Worm (Caenorhabditis elegans) whole organism, L1 larva: Measurements from ENCODE around the gene Y73F8A.10.
A peak's percentile ranks its signal among the peaks of the same experiment; 100 is the strongest.

ENCODE experiments used
- C04F5.9 ChIP-seq: sonication (generic microtip); optimal IDR thresholded peaks from 2 replicates; lab custom pipeline; 2016; ENCODE audit warnings: missing genetic modification characterization, missing compliant biosample characterization
- C16A3.4 ChIP-seq: fragments of 150-350 bp; optimal IDR thresholded peaks from 2 replicates; lab custom pipeline; 2014; ENCODE audit warnings: missing biosample characterization, missing genetic modification characterization
- F16B12.6 ChIP-seq: fragments of 150-350 bp; optimal IDR thresholded peaks from 2 replicates; lab custom pipeline; 2014; ENCODE audit warnings: missing biosample characterization, missing genetic modification characterization
- aha-1 ChIP-seq: fragments of 150-350 bp; optimal IDR thresholded peaks from 2 replicates; lab custom pipeline; 2014; ENCODE audit warnings: missing biosample characterization, missing genetic modification characterization
- aly-2 ChIP-seq: fragments of 150-350 bp; optimal IDR thresholded peaks from 2 replicates; lab custom pipeline; 2014; ENCODE audit warnings: missing biosample characterization, missing genetic modification characterization
- ama-1 ChIP-seq: fragments of 150-350 bp; optimal IDR thresholded peaks from 2 replicates; lab custom pipeline; 2014
- ceh-82 ChIP-seq, 3 experiments: fragments of 150-350 bp in 1 of 3; sonication (generic microtip) in 2 of 3; optimal IDR thresholded peaks; 2 replicates each; lab custom pipeline; 2014 to 2017; ENCODE audit warnings: missing biosample characterization in 3 of 3, missing genetic modification characterization in 3 of 3
- ceh-88 ChIP-seq: fragments of 200-800 bp; sonication (Bioruptor generic); IDR thresholded peaks from 2 replicates; pipeline ENCODE4 v1.3.6; 2022; ENCODE audit warnings: missing genetic modification characterization, missing compliant biosample characterization
- dsc-1 ChIP-seq: sonication (generic microtip); optimal IDR thresholded peaks from 2 replicates; lab custom pipeline; 2016; ENCODE audit warnings: mild to moderate bottlenecking, missing genetic modification characterization, missing compliant biosample characterization
- efl-3 ChIP-seq: fragments of 200-800 bp; sonication (Bioruptor generic); optimal IDR thresholded peaks from 2 replicates; lab custom pipeline; 2018; ENCODE audit warnings: mild to moderate bottlenecking, missing genetic modification characterization, missing compliant biosample characterization
- elt-2 ChIP-seq: sonication (generic microtip); optimal IDR thresholded peaks from 2 replicates; lab custom pipeline; 2016; ENCODE audit warnings: missing genetic modification characterization, mild to moderate bottlenecking, inconsistent platforms, missing compliant biosample characterization, missing genetic modification reagents
- fkh-4 ChIP-seq: sonication (generic microtip); optimal IDR thresholded peaks from 2 replicates; lab custom pipeline; 2016; ENCODE audit warnings: missing compliant biosample characterization, missing genetic modification characterization, borderline replicate concordance
- fos-1 ChIP-seq: fragments of 150-350 bp; optimal IDR thresholded peaks from 2 replicates; lab custom pipeline; 2014; ENCODE audit warnings: missing biosample characterization, missing genetic modification characterization
- hlh-17 ChIP-seq: fragments of 200-800 bp; sonication (Bioruptor generic); optimal IDR thresholded peaks from 2 replicates; lab custom pipeline; 2018; ENCODE audit warnings: missing genetic modification characterization, mild to moderate bottlenecking, missing compliant biosample characterization, moderate library complexity, borderline replicate concordance
- hpl-2 ChIP-seq: fragments of 150-350 bp; optimal IDR thresholded peaks from 2 replicates; lab custom pipeline; 2014; ENCODE audit warnings: missing biosample characterization, missing genetic modification reagents, missing genetic modification characterization
- jun-1 ChIP-seq: fragments of 150-350 bp; optimal IDR thresholded peaks from 2 replicates; lab custom pipeline; 2014; ENCODE audit warnings: missing biosample characterization, missing genetic modification reagents, missing genetic modification characterization
- lin-14 ChIP-seq: fragments of 200-800 bp; sonication (Bioruptor generic); optimal IDR thresholded peaks from 2 replicates; lab custom pipeline; 2018; ENCODE audit warnings: mild to moderate bottlenecking, missing genetic modification characterization, moderate library complexity, missing compliant biosample characterization
- lin-15B ChIP-seq: fragments of 150-350 bp; sonication (generic microtip); optimal IDR thresholded peaks from 3 replicates; lab custom pipeline; 2014; ENCODE audit warnings: missing biosample characterization, missing genetic modification characterization
- lin-35 ChIP-seq, 2 experiments: fragments of 150-350 bp; optimal IDR thresholded peaks; 2 replicates each; lab custom pipeline; 2014; ENCODE audit warnings: missing biosample characterization in 2 of 2, missing genetic modification characterization in 2 of 2, missing genetic modification reagents in 2 of 2
- lir-3 ChIP-seq: sonication (generic microtip); optimal IDR thresholded peaks from 2 replicates; lab custom pipeline; 2016; ENCODE audit warnings: mild to moderate bottlenecking, missing genetic modification characterization, moderate library complexity, missing compliant biosample characterization; ENCODE audit not compliant: poor library complexity
- lsy-2 ChIP-seq, 2 experiments: fragments of 150-350 bp; optimal IDR thresholded peaks; 2 replicates each; lab custom pipeline; 2014; ENCODE audit warnings: missing biosample characterization in 2 of 2, missing genetic modification characterization in 2 of 2
- mab-9 ChIP-seq: fragments of 200-800 bp; sonication (Bioruptor generic); IDR thresholded peaks from 2 replicates; pipeline ENCODE4 v1.3.6; 2022; ENCODE audit warnings: missing genetic modification reagents, missing genetic modification characterization, missing compliant biosample characterization
- mef-2 ChIP-seq: fragments of 150-350 bp; optimal IDR thresholded peaks from 2 replicates; lab custom pipeline; 2014; ENCODE audit warnings: missing biosample characterization, missing genetic modification characterization
- nhr-11 ChIP-seq: fragments of 150-350 bp; optimal IDR thresholded peaks from 2 replicates; lab custom pipeline; 2014; ENCODE audit warnings: missing biosample characterization, missing genetic modification characterization
- nhr-19 ChIP-seq: fragments of 200-800 bp; sonication (Bioruptor generic); conservative IDR thresholded peaks from 2 replicates; pipeline ENCODE4 v1.3.6; 2022; ENCODE audit warnings: missing genetic modification characterization, missing compliant biosample characterization
- nhr-20 ChIP-seq: sonication (generic microtip); optimal IDR thresholded peaks from 2 replicates; lab custom pipeline; 2016; ENCODE audit warnings: mild to moderate bottlenecking, missing genetic modification characterization, missing compliant biosample characterization
- nhr-28 ChIP-seq: fragments of 150-350 bp; optimal IDR thresholded peaks from 2 replicates; lab custom pipeline; 2014; ENCODE audit warnings: missing biosample characterization, missing genetic modification characterization
- nhr-47 ChIP-seq: sonication (generic microtip); optimal IDR thresholded peaks from 2 replicates; lab custom pipeline; 2016; ENCODE audit warnings: mild to moderate bottlenecking, missing genetic modification characterization, moderate library complexity, missing compliant biosample characterization
- nhr-71 ChIP-seq: sonication (generic microtip); optimal IDR thresholded peaks from 2 replicates; lab custom pipeline; 2016; ENCODE audit warnings: mild to moderate bottlenecking, missing genetic modification characterization, moderate library complexity, missing compliant biosample characterization
- nhr-85 ChIP-seq: sonication (generic microtip); peaks from one replicate; lab custom pipeline; 2016; ENCODE audit warnings: missing genetic modification characterization, inconsistent platforms, missing compliant biosample characterization
- skn-1 ChIP-seq: fragments of 150-350 bp; optimal IDR thresholded peaks from 2 replicates; lab custom pipeline; 2014; ENCODE audit warnings: missing biosample characterization, missing genetic modification characterization
- snu-23 ChIP-seq: sonication (generic microtip); optimal IDR thresholded peaks from 2 replicates; lab custom pipeline; 2016; ENCODE audit warnings: missing genetic modification characterization, missing compliant biosample characterization
- sox-4 ChIP-seq: sonication (generic microtip); optimal IDR thresholded peaks from 2 replicates; lab custom pipeline; 2016; ENCODE audit warnings: missing genetic modification characterization, missing compliant biosample characterization
- swsn-7 ChIP-seq: sonication (generic microtip); optimal IDR thresholded peaks from 2 replicates; lab custom pipeline; 2016; ENCODE audit warnings: missing genetic modification characterization, missing compliant biosample characterization
- tbx-2 ChIP-seq: sonication (generic microtip); optimal IDR thresholded peaks from 2 replicates; lab custom pipeline; 2016; ENCODE audit warnings: missing genetic modification characterization, missing compliant biosample characterization
- unc-30 ChIP-seq: sonication (generic microtip); optimal IDR thresholded peaks from 2 replicates; lab custom pipeline; 2017; ENCODE audit warnings: missing biosample characterization, missing genetic modification characterization
- unc-62 ChIP-seq: fragments of 150-350 bp; optimal IDR thresholded peaks from 2 replicates; lab custom pipeline; 2014; ENCODE audit warnings: missing biosample characterization, missing genetic modification reagents, missing genetic modification characterization
- zip-4 ChIP-seq: fragments of 200-800 bp; sonication (Bioruptor generic); optimal IDR thresholded peaks from 2 replicates; lab custom pipeline; 2018; ENCODE audit warnings: mild to moderate bottlenecking, missing genetic modification characterization, moderate library complexity, missing compliant biosample characterization

Gene Y73F8A.10

ce11 chrIV:15274063-15274462, 20.1 kb upstream of the Y73F8A.10 start:
- no peak for TF ChIP-seq tbx-2 (tag; lab: Kevin White, UChicago)
- no peak for TF ChIP-seq hpl-2 (GFP tag; lab: Kevin White, UChicago)
- no peak for TF ChIP-seq mef-2 (tag; lab: Kevin White, UChicago)
- no peak for TF ChIP-seq unc-30 (tag; lab: Kevin White, UChicago)
- TF ChIP-seq ceh-88 (GFP tag; lab: Robert Waterston, UW), result no peak
- TF ChIP-seq jun-1 (tag; lab: Kevin White, UChicago), result no peak
- TF ChIP-seq nhr-71 (tag; lab: Kevin White, UChicago), result peak; percentile 63
- no peak for TF ChIP-seq lin-15B (tag; lab: Kevin White, UChicago)
- TF ChIP-seq efl-3, result no peak
- TF ChIP-seq F16B12.6 (tag; lab: Kevin White, UChicago), result no peak
- no peak for TF ChIP-seq nhr-20 (tag; lab: Kevin White, UChicago)
- no peak for TF ChIP-seq lin-35 (GFP tag; optimal IDR thresholded peaks at IDR 0.05; lab: Kevin White, UChicago)
- TF ChIP-seq nhr-19, result peak; percentile 27
- TF ChIP-seq lsy-2 (tag; optimal IDR thresholded peaks at IDR 0.05; lab: Kevin White, UChicago), result peak in 1 of 2 experiments; percentile 59
- no peak for TF ChIP-seq skn-1 (tag; lab: Kevin White, UChicago)
- peak; percentile 78 for TF ChIP-seq lin-14 (GFP tag; lab: Kevin White, UChicago)
- no peak for TF ChIP-seq aly-2
- TF ChIP-seq fos-1 (tag; lab: Kevin White, UChicago), result no peak
- no peak for TF ChIP-seq aha-1 (tag; lab: Kevin White, UChicago)
- peak; percentile 40 for TF ChIP-seq snu-23
- no peak for TF ChIP-seq zip-4
- no peak for TF ChIP-seq nhr-28 (tag; lab: Kevin White, UChicago)
- no peak for TF ChIP-seq nhr-85
- no peak for TF ChIP-seq hlh-17

ce11 chrIV:15275363-15275854, 18.7 kb upstream of the Y73F8A.10 start, which contains the start of gene ccg-1:
Gene ccg-1 (minus strand): TSS chrIV:15275804.
- peak; percentile 11 for TF ChIP-seq dsc-1 (tag; lab: Kevin White, UChicago)
- TF ChIP-seq nhr-71 (tag; lab: Kevin White, UChicago), result peak; percentile 26
- TF ChIP-seq jun-1 (tag; lab: Kevin White, UChicago), result no peak
- TF ChIP-seq sox-4 (tag; lab: Kevin White, UChicago), result no peak

DNA sequence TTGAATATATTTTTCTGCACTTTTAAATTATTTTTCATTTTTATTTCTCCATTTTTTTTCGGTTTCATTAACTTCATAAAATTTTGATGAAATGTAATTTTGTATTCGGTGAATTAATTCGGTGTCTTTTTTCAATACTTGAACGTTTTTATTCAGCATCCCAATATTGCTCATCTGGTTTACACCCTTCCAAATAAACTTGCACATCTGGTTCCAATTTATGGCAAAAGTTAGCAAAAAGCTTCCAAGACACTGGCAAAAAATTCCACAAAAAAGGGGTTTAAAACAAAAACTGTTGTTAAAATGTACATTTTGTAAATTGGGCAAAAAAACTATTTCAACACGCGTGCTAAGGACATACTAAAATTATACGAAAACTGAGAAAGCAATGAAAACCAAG, 13.9 kb upstream of the Y73F8A.10 start:
- TF ChIP-seq ceh-88 (GFP tag; lab: Robert Waterston, UW) (no peak), mef-2 (tag; lab: Kevin White, UChicago) (no peak), nhr-11 (tag; lab: Kevin White, UChicago) (no peak), ceh-82 (tag; optimal IDR thresholded peaks at IDR 0.05; lab: Kevin White, UChicago) (no peak), nhr-47 (tag; lab: Kevin White, UChicago) (no peak), dsc-1 (tag; lab: Kevin White, UChicago) (peak; percentile 93), skn-1 (tag; lab: Kevin White, UChicago) (no peak), nhr-28 (tag; lab: Kevin White, UChicago) (no peak), elt-2 (tag; lab: Kevin White, UChicago) (no peak), lir-3 (tag; lab: Kevin White, UChicago) (no peak), unc-62 (GFP tag; lab: Kevin White, UChicago) (no peak), ama-1 (no peak), fkh-4 (tag; lab: Kevin White, UChicago) (peak; percentile 67), swsn-7 (tag; lab: Kevin White, UChicago) (no peak)

ce11 chrIV:15283617-15284016, 10.5 kb upstream of the Y73F8A.10 start:
- TF ChIP-seq ceh-82 (tag; optimal IDR thresholded peaks at IDR 0.05; lab: Kevin White, UChicago), result no peak
- no peak for TF ChIP-seq C16A3.4
- TF ChIP-seq F16B12.6 (tag; lab: Kevin White, UChicago), result no peak
- no peak for TF ChIP-seq C04F5.9 (tag; lab: Kevin White, UChicago)
- no peak for TF ChIP-seq zip-4
- TF ChIP-seq sox-4 (tag; lab: Kevin White, UChicago), result no peak
- no peak for TF ChIP-seq ama-1
- TF ChIP-seq aha-1 (tag; lab: Kevin White, UChicago), result no peak
- TF ChIP-seq nhr-20 (tag; lab: Kevin White, UChicago), result no peak
- no peak for TF ChIP-seq unc-62 (GFP tag; lab: Kevin White, UChicago)
- TF ChIP-seq mab-9 (GFP tag; lab: Robert Waterston, UW), result no peak
- TF ChIP-seq skn-1 (tag; lab: Kevin White, UChicago), result no peak
